Fruit fly (Drosophila melanogaster) Kc167 (cell line): ENCODE measurements around the gene Ilp2.

Source experiments
- Sin3A ChIP-seq: fragments of >200 bp; optimal IDR thresholded peaks from 2 replicates; lab custom pipeline; 2018; ENCODE audit warnings: missing external identifiers
- h ChIP-seq: fragments of >200 bp; optimal IDR thresholded peaks from 3 replicates; lab custom pipeline; 2018; ENCODE audit warnings: missing external identifiers
- insv ChIP-seq: fragments of >200 bp; optimal IDR thresholded peaks from 3 replicates; lab custom pipeline; 2018; ENCODE audit warnings: missing external identifiers
- psq ChIP-seq: fragments of >200 bp; optimal IDR thresholded peaks from 2 replicates; lab custom pipeline; 2017; ENCODE audit warnings: missing external identifiers
- ttk ChIP-seq: sonication (Bioruptor generic); optimal IDR thresholded peaks from 2 replicates; lab custom pipeline; 2017; ENCODE audit warnings: missing external identifiers

DNA sequence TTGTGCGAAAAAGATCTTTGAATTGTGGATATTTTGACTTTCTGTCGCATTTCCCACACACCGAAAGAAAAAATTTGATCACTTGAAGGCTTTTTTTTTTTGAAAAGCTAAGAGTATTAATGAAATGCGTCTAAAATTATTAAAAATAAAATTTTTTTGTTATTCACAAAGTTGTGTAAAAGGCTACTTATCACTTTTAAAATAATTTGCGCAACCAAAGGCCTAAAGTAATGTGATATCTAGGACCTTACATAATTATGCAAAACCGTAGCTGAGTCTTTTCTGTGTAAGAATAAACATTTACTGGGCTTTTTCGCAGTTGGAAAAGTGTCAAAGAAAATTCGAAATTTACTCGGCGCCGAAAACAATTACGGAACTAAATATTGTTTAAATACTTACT is 35.2 kb upstream of the Ilp2 start:
- no peak for TF ChIP-seq h (lab: Kevin White, UChicago)
- no peak for TF ChIP-seq psq (lab: Kevin White, UChicago)
- TF ChIP-seq insv (lab: Kevin White, UChicago): no peak
- no peak for TF ChIP-seq Sin3A (lab: Kevin White, UChicago)
- no peak for TF ChIP-seq ttk (lab: Kevin White, UChicago)
